Comparison of ENCODE assay signal across 1 fruit fly cellular context in the genomic region with DNA sequence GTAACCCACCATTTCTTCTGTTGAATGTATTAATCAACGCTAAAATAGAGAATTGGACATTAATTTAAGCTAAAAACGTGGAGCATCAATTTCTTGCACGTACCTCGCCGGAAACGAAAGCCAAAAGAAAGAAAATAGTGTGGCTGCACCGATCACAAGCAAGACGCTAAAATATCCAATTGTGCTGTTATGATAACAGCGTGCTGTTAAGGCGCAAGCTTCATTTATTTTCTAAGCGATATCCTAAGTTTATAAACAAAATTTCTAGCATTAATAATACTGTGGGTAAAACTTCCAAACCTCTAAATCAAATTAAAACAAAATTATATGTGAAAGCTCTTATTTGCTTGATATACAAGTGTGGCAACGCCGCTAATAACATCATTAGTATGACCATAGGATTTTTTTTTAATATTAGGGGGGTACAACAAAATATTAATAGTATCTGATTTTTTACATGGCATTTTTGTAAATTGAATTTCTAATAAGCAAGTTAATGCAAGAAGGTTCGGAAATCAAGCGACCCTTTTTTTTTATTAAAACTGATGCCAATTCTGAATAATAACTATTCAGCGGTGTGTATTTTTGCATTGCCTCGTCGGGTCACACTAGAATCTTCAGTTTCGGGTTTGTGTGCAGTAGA.
TF ChIP-seq lines count a peak whose summit lies in the region.

A gene (minus strand): TSS at position 135 of the 643 bp plus-strand sequence.
A gene (plus strand): TSS at position 412 of the 643 bp plus-strand sequence.

TF ChIP-seq in whole organism, embryonic, 481 proteins besides CTCF, POLR2A, EP300 and RAD21 (continued from another document and continues in another):
- TF ChIP-seq gem (tag; optimal IDR thresholded peaks at IDR 0.05; lab: Kevin White, UChicago) (peak; percentile 72), CG1024 (GFP tag; IDR thresholded peaks at IDR 0.05; lab: Robert Waterston, UW) (peak; percentile 29; the same call in 1 of the 2 replicates), BtbVII (GFP tag; optimal IDR thresholded peaks at IDR 0.05; lab: Kevin White, UChicago) (peak; percentile 81), CG16863 (GFP tag; optimal IDR thresholded peaks at IDR 0.05; lab: Kevin White, UChicago) (peak; percentile 55), crol (GFP tag; IDR thresholded peaks at IDR 0.05; lab: Robert Waterston, UW) (no peak), eve (GFP tag; optimal IDR thresholded peaks at IDR 0.05; lab: Kevin White, UChicago) (no peak), CG2712 (tag; optimal IDR thresholded peaks at IDR 0.05; lab: Kevin White, UChicago) (peak; percentile 74), Hmr (GFP tag; optimal IDR thresholded peaks at IDR 0.05; lab: Kevin White, UChicago) (peak; percentile 90), ERR (GFP tag; optimal IDR thresholded peaks at IDR 0.05; lab: Kevin White, UChicago) (no peak), Blimp-1 (GFP tag; optimal IDR thresholded peaks at IDR 0.05; lab: Kevin White, UChicago) (peak; percentile 46), z (GFP tag; IDR thresholded peaks at IDR 0.05; lab: Robert Waterston, UW) (no peak), lov (optimal IDR thresholded peaks at IDR 0.05; lab: Kevin White, UChicago) (no peak), lov (GFP tag; IDR thresholded peaks at IDR 0.05; lab: Robert Waterston, UW) (peak; percentile 79; the same call in 2 of the 3 replicates), CG2120 (GFP tag; optimal IDR thresholded peaks at IDR 0.05; lab: Kevin White, UChicago) (peak; percentile 82), bcd (GFP tag; optimal IDR thresholded peaks at IDR 0.05; lab: Kevin White, UChicago) (peak; percentile 73), klu (GFP tag; IDR thresholded peaks at IDR 0.05; lab: Robert Waterston, UW) (peak; percentile 49; the same call in 1 of the 2 replicates), CG17568 (GFP tag; optimal IDR thresholded peaks at IDR 0.05; lab: Kevin White, UChicago) (no peak), CG10366 (GFP tag; IDR thresholded peaks at IDR 0.05; lab: Robert Waterston, UW) (peak; percentile 17; the same call in 1 of the 2 replicates), Poxn (GFP tag; IDR thresholded peaks at IDR 0.05; lab: Robert Waterston, UW) (no peak; the same call in 1 of the 2 replicates), CG16815 (GFP tag; optimal IDR thresholded peaks at IDR 0.05; lab: Kevin White, UChicago) (no peak), ind (GFP tag; optimal IDR thresholded peaks at IDR 0.05; lab: Kevin White, UChicago) (peak; percentile 42), CoRest (tag; optimal IDR thresholded peaks at IDR 0.05; lab: Kevin White, UChicago) (peak; percentile 63), CG6654 (GFP tag; optimal IDR thresholded peaks at IDR 0.05; lab: Kevin White, UChicago) (no peak), CG31388 (GFP tag; optimal IDR thresholded peaks at IDR 0.05; lab: Kevin White, UChicago) (peak; percentile 40), CG7786 (GFP tag; optimal IDR thresholded peaks at IDR 0.05; lab: Kevin White, UChicago) (peak; percentile 18), chif (GFP tag; optimal IDR thresholded peaks at IDR 0.05; lab: Kevin White, UChicago) (peak; percentile 49 to 56), CG3847 (GFP tag; IDR thresholded peaks at IDR 0.05; lab: Robert Waterston, UW) (peak; percentile 45; the same call in 1 of the 2 replicates), dimm (GFP tag; IDR thresholded peaks at IDR 0.05; lab: Robert Waterston, UW) (no peak), CG11504 (tag; optimal IDR thresholded peaks at IDR 0.05; lab: Kevin White, UChicago) (peak; percentile 67), crc (GFP tag; optimal IDR thresholded peaks at IDR 0.05; lab: Kevin White, UChicago) (peak; percentile 67), Scr (GFP tag; IDR thresholded peaks at IDR 0.05; lab: Robert Waterston, UW; ENCODE audit: partially characterized antibody) (no peak), CG11560 (tag; IDR thresholded peaks at IDR 0.05; lab: Robert Waterston, UW) (no peak), CG18764 (GFP tag; optimal IDR thresholded peaks at IDR 0.05; lab: Kevin White, UChicago) (peak; percentile 51), Ptx1 (GFP tag; IDR thresholded peaks at IDR 0.05; lab: Robert Waterston, UW) (peak; percentile 57), D19A (tag; optimal IDR thresholded peaks at IDR 0.05; lab: Kevin White, UChicago) (no peak), CG10979 (tag; optimal IDR thresholded peaks at IDR 0.05; lab: Kevin White, UChicago) (peak; percentile 43), ems (GFP tag; optimal IDR thresholded peaks at IDR 0.05; lab: Kevin White, UChicago) (peak; percentile 45), cg (GFP tag; optimal IDR thresholded peaks at IDR 0.05; lab: Kevin White, UChicago) (no peak), chinmo (GFP tag; IDR thresholded peaks at IDR 0.05; lab: Robert Waterston, UW; ENCODE audit: partially characterized antibody) (no peak), bigmax (GFP tag; optimal IDR thresholded peaks at IDR 0.05; lab: Kevin White, UChicago) (peak; percentile 64), rib (GFP tag; IDR thresholded peaks at IDR 0.05; lab: Robert Waterston, UW) (peak; percentile 14; the same call in 1 of the 2 replicates), shn (GFP tag; optimal IDR thresholded peaks at IDR 0.05; lab: Kevin White, UChicago) (peak; percentile 73), Hmx (GFP tag; optimal IDR thresholded peaks at IDR 0.05; lab: Kevin White, UChicago) (peak; percentile 58), CG9932 (GFP tag; IDR thresholded peaks at IDR 0.05; lab: Robert Waterston, UW) (peak; percentile 65), Dref (GFP tag; IDR thresholded peaks at IDR 0.05; lab: Robert Waterston, UW) (no peak), Ssrp (tag; optimal IDR thresholded peaks at IDR 0.05; lab: Kevin White, UChicago) (peak; percentile 18), lbe (GFP tag; optimal IDR thresholded peaks at IDR 0.05; lab: Kevin White, UChicago) (peak; percentile 46), sqz (GFP tag; optimal IDR thresholded peaks at IDR 0.05; lab: Kevin White, UChicago) (peak; percentile 63), HmgZ (tag; optimal IDR thresholded peaks at IDR 0.05; lab: Kevin White, UChicago) (peak; percentile 55), so (GFP tag; IDR thresholded peaks at IDR 0.05; lab: Robert Waterston, UW) (peak; percentile 74; the same call in 2 of the 3 replicates), tna (GFP tag; IDR thresholded peaks at IDR 0.05; lab: Robert Waterston, UW; ENCODE audit: partially characterized antibody) (no peak), run (tag; optimal IDR thresholded peaks at IDR 0.05; lab: Kevin White, UChicago) (peak; percentile 45), ash1 (GFP tag; optimal IDR thresholded peaks at IDR 0.05; lab: Kevin White, UChicago) (peak; percentile 38), Gsc (GFP tag; IDR thresholded peaks at IDR 0.05; lab: Robert Waterston, UW) (no peak), CG10321 (GFP tag; IDR thresholded peaks at IDR 0.05; lab: Robert Waterston, UW) (0 out of 2 replicates have a peak, but pooled peaks have one; percentile 30), CG17385 (GFP tag; optimal IDR thresholded peaks at IDR 0.05; lab: Kevin White, UChicago) (peak; percentile 79), CG31224 (GFP tag; IDR thresholded peaks at IDR 0.05; lab: Robert Waterston, UW) (no peak), CG4360 (GFP tag; IDR thresholded peaks at IDR 0.05; lab: Robert Waterston, UW) (no peak), tgo (GFP tag; IDR thresholded peaks at IDR 0.05; lab: Robert Waterston, UW) (no peak; the same call in 1 of the 3 replicates), fru (optimal IDR thresholded peaks at IDR 0.05; lab: Kevin White, UChicago) (no peak), gsb-n (tag; optimal IDR thresholded peaks at IDR 0.05; lab: Kevin White, UChicago) (peak; percentile 68), CG15073 (GFP tag; optimal IDR thresholded peaks at IDR 0.05; lab: Kevin White, UChicago) (no peak), Mrtf (GFP tag; IDR thresholded peaks at IDR 0.05; lab: Robert Waterston, UW) (no peak), Trl (optimal IDR thresholded peaks at IDR 0.05; lab: Kevin White, UChicago) (no peak), Trl (GFP tag; optimal IDR thresholded peaks at IDR 0.05; lab: Kevin White, UChicago) (peak; percentile 76), sima (GFP tag; optimal IDR thresholded peaks at IDR 0.05; lab: Kevin White, UChicago) (peak; percentile 31), Atf3 (GFP tag; optimal IDR thresholded peaks at IDR 0.05; lab: Kevin White, UChicago) (peak; percentile 5), Meics (GFP tag; optimal IDR thresholded peaks at IDR 0.05; lab: Kevin White, UChicago) (peak; percentile 86), Myb (GFP tag; optimal IDR thresholded peaks at IDR 0.05; lab: Kevin White, UChicago) (peak; percentile 36), pros (GFP tag; optimal IDR thresholded peaks at IDR 0.05; lab: Kevin White, UChicago) (no peak), MTF-1 (GFP tag; optimal IDR thresholded peaks at IDR 0.05; lab: Kevin White, UChicago; ENCODE audit: borderline replicate concordance) (peak; percentile 83), Vsx1 (GFP tag; optimal IDR thresholded peaks at IDR 0.05; lab: Kevin White, UChicago) (no peak), CG11398 (GFP tag; optimal IDR thresholded peaks at IDR 0.05; lab: Kevin White, UChicago) (peak; percentile 47), Ada2b (GFP tag; IDR thresholded peaks at IDR 0.05; lab: Robert Waterston, UW) (peak; percentile 23; the same call in 1 of the 2 replicates), CG1792 (GFP tag; optimal IDR thresholded peaks at IDR 0.05; lab: Kevin White, UChicago) (peak; percentile 31), twi (tag; optimal IDR thresholded peaks at IDR 0.05; lab: Kevin White, UChicago) (peak; percentile 42), D (optimal IDR thresholded peaks at IDR 0.05; lab: Kevin White, UChicago) (no peak), D (GFP tag; optimal IDR thresholded peaks at IDR 0.05; lab: Kevin White, UChicago) (peak; percentile 41), CG18011 (GFP tag; optimal IDR thresholded peaks at IDR 0.05; lab: Kevin White, UChicago) (peak; percentile 39), MBD-R2 (GFP tag; IDR thresholded peaks at IDR 0.05; lab: Robert Waterston, UW) (peak; percentile 61; the same call in 1 of the 2 replicates), Six4 (GFP tag; optimal IDR thresholded peaks at IDR 0.05; lab: Kevin White, UChicago) (no peak), TFAM (GFP tag; optimal IDR thresholded peaks at IDR 0.05; lab: Kevin White, UChicago) (no peak), pho (GFP tag; optimal IDR thresholded peaks at IDR 0.05; lab: Kevin White, UChicago) (peak; percentile 74), zf30C (GFP tag; optimal IDR thresholded peaks at IDR 0.05; lab: Kevin White, UChicago) (no peak), Bdp1 (GFP tag; optimal IDR thresholded peaks at IDR 0.05; lab: Kevin White, UChicago) (peak; percentile 66), Mad (GFP tag; optimal IDR thresholded peaks at IDR 0.05; lab: Kevin White, UChicago) (peak; percentile 66), usp (GFP tag; optimal IDR thresholded peaks at IDR 0.05; lab: Kevin White, UChicago) (no peak), jigr1 (GFP tag; IDR thresholded peaks at IDR 0.05; lab: Robert Waterston, UW) (no peak), CG5245 (GFP tag; optimal IDR thresholded peaks at IDR 0.05; lab: Kevin White, UChicago) (peak; percentile 46), schlank (tag; optimal IDR thresholded peaks at IDR 0.05; lab: Kevin White, UChicago) (peak; percentile 84), az2 (GFP tag; optimal IDR thresholded peaks at IDR 0.05; lab: Kevin White, UChicago) (peak; percentile 63), Nf-YA (GFP tag; IDR thresholded peaks at IDR 0.05; lab: Robert Waterston, UW) (no peak; the same call in 1 of the 2 replicates), Sox100B (GFP tag; optimal IDR thresholded peaks at IDR 0.05; lab: Kevin White, UChicago) (peak; percentile 79), fd3F (GFP tag; optimal IDR thresholded peaks at IDR 0.05; lab: Kevin White, UChicago) (peak; percentile 50), lmd (GFP tag; IDR thresholded peaks at IDR 0.05; lab: Robert Waterston, UW) (peak; percentile 34; the same call in 1 of the 2 replicates), CG11247 (GFP tag; IDR thresholded peaks at IDR 0.05; lab: Robert Waterston, UW) (peak; percentile 39; the same call in 1 of the 2 replicates), Gug (GFP tag; IDR thresholded peaks at IDR 0.05; lab: Robert Waterston, UW) (0 out of 4 replicates have a peak, but pooled peaks have one; percentile 26), CG7271 (tag; optimal IDR thresholded peaks at IDR 0.05; lab: Kevin White, UChicago) (peak; percentile 86), CG3281 (GFP tag; optimal IDR thresholded peaks at IDR 0.05; lab: Kevin White, UChicago) (peak; percentile 85), CG31365 (tag; optimal IDR thresholded peaks at IDR 0.05; lab: Kevin White, UChicago) (peak; percentile 61), hb (GFP tag; IDR thresholded peaks at IDR 0.05; lab: Robert Waterston, UW; ENCODE audit: partially characterized antibody) (no peak), CG12104 (GFP tag; optimal IDR thresholded peaks at IDR 0.05; lab: Kevin White, UChicago) (peak; percentile 76), toy (GFP tag; IDR thresholded peaks at IDR 0.05; lab: Robert Waterston, UW) (no peak), mam (GFP tag; optimal IDR thresholded peaks at IDR 0.05; lab: Kevin White, UChicago) (peak; percentile 39), CG8359 (GFP tag; optimal IDR thresholded peaks at IDR 0.05; lab: Kevin White, UChicago; ENCODE audit: borderline replicate concordance) (no peak), inv (GFP tag; IDR thresholded peaks at IDR 0.05; lab: Robert Waterston, UW; ENCODE audit: partially characterized antibody) (no peak), grn (GFP tag; optimal IDR thresholded peaks at IDR 0.05; lab: Kevin White, UChicago) (no peak), CG34376 (GFP tag; optimal IDR thresholded peaks at IDR 0.05; lab: Kevin White, UChicago) (peak; percentile 89), Max (GFP tag; optimal IDR thresholded peaks at IDR 0.05; lab: Kevin White, UChicago) (peak; percentile 76), vnd (GFP tag; IDR thresholded peaks at IDR 0.05; lab: Robert Waterston, UW; ENCODE audit: partially characterized antibody) (no peak), CG30020 (tag; optimal IDR thresholded peaks at IDR 0.05; lab: Kevin White, UChicago) (peak; percentile 53), dmrt11E (tag; optimal IDR thresholded peaks at IDR 0.05; lab: Kevin White, UChicago) (peak; percentile 62), CG8388 (GFP tag; optimal IDR thresholded peaks at IDR 0.05; lab: Kevin White, UChicago) (peak; percentile 63), hkb (optimal IDR thresholded peaks at IDR 0.05; lab: Kevin White, UChicago) (no peak), hkb (GFP tag; IDR thresholded peaks at IDR 0.05; lab: Robert Waterston, UW) (peak; percentile 70), Hr3 (GFP tag; optimal IDR thresholded peaks at IDR 0.05; lab: Kevin White, UChicago) (peak; percentile 58), Lim3 (GFP tag; IDR thresholded peaks at IDR 0.05; lab: Robert Waterston, UW) (no peak), CHES-1-like (GFP tag; optimal IDR thresholded peaks at IDR 0.05; lab: Kevin White, UChicago) (peak; percentile 43), kay (GFP tag; optimal IDR thresholded peaks at IDR 0.05; lab: Kevin White, UChicago) (peak; percentile 42), B-H1 (GFP tag; IDR thresholded peaks at IDR 0.05; lab: Robert Waterston, UW) (no peak; the same call in 2 of the 3 replicates), ara (GFP tag; IDR thresholded peaks at IDR 0.05; lab: Robert Waterston, UW) (peak; percentile 41)
